Fruit fly (Drosophila melanogaster): ENCODE measurements around the gene AP-1gamma.

Gene AP-1gamma

dm6 chrX:9141219-9141618, 32.7 kb downstream of the AP-1gamma start (continued):
- peak; percentile 55 for TF ChIP-seq CG8359 (GFP tag; optimal IDR thresholded peaks at IDR 0.05; ENCODE audit: borderline replicate concordance)
- TF ChIP-seq ken (GFP tag; IDR thresholded peaks at IDR 0.05): peak; percentile 84
- TF ChIP-seq cg (GFP tag; optimal IDR thresholded peaks at IDR 0.05): no peak
- TF ChIP-seq CG6654 (GFP tag; optimal IDR thresholded peaks at IDR 0.05): no peak
- TF ChIP-seq TFAM (GFP tag; optimal IDR thresholded peaks at IDR 0.05): no peak
- TF ChIP-seq chn (GFP tag; optimal IDR thresholded peaks at IDR 0.05): peak; percentile 78
- TF ChIP-seq CG4282 (GFP tag; optimal IDR thresholded peaks at IDR 0.05): no peak
- no peak for TF ChIP-seq CG42726 (GFP tag; IDR thresholded peaks at IDR 0.05; ENCODE audit: partially characterized antibody)
- peak; percentile 68 to 77 for TF ChIP-seq Pdp1 (GFP tag; optimal IDR thresholded peaks at IDR 0.05)
- TF ChIP-seq dati (GFP tag; IDR thresholded peaks at IDR 0.05): peak; percentile 67
- no peak for TF ChIP-seq CG17186 (GFP tag; optimal IDR thresholded peaks at IDR 0.05)
- TF ChIP-seq jigr1 (GFP tag; IDR thresholded peaks at IDR 0.05): peak; percentile 75; the same call in 2 of the 3 replicates
- no peak for TF ChIP-seq sc (optimal IDR thresholded peaks at IDR 0.05)
- TF ChIP-seq sc (GFP tag; optimal IDR thresholded peaks at IDR 0.05): peak; percentile 40
- TF ChIP-seq CG10979 (tag; optimal IDR thresholded peaks at IDR 0.05): peak; percentile 76
- peak; percentile 63 for TF ChIP-seq Gsc (GFP tag; IDR thresholded peaks at IDR 0.05)
- TF ChIP-seq CG9437 (GFP tag; optimal IDR thresholded peaks at IDR 0.05): peak; percentile 19
- TF ChIP-seq CG6689 (GFP tag; IDR thresholded peaks at IDR 0.05): peak; percentile 82
- peak; percentile 71 for TF ChIP-seq Oli (tag; optimal IDR thresholded peaks at IDR 0.05)
- TF ChIP-seq Gug (GFP tag; IDR thresholded peaks at IDR 0.05): peak; percentile 91
- peak; percentile 85 for TF ChIP-seq Ptx1 (GFP tag; IDR thresholded peaks at IDR 0.05)
- TF ChIP-seq Doc3 (GFP tag; IDR thresholded peaks at IDR 0.05; ENCODE audit: partially characterized antibody): no peak
- TF ChIP-seq ab (GFP tag; optimal IDR thresholded peaks at IDR 0.05): peak; percentile 8
- TF ChIP-seq Ssrp (tag; optimal IDR thresholded peaks at IDR 0.05): peak; percentile 74
- TF ChIP-seq kni (GFP tag; optimal IDR thresholded peaks at IDR 0.05): peak; percentile 34
- peak; percentile 38; the same call in 1 of the 2 replicates for TF ChIP-seq CG11696 (GFP tag; IDR thresholded peaks at IDR 0.05)
- peak; percentile 54 for TF ChIP-seq gcm2 (GFP tag; optimal IDR thresholded peaks at IDR 0.05)
- peak; percentile 90 for TF ChIP-seq vvl (GFP tag; IDR thresholded peaks at IDR 0.05)
- no peak for TF ChIP-seq mld (GFP tag; IDR thresholded peaks at IDR 0.05; ENCODE audit: partially characterized antibody)
- peak; percentile 6 for TF ChIP-seq stwl (tag; optimal IDR thresholded peaks at IDR 0.05)
- TF ChIP-seq CG17912 (GFP tag; optimal IDR thresholded peaks at IDR 0.05): peak; percentile 22
- no peak for TF ChIP-seq CG7745 (tag; optimal IDR thresholded peaks at IDR 0.05)
- peak; percentile 75 for TF ChIP-seq CG9215 (GFP tag; IDR thresholded peaks at IDR 0.05)
- peak; percentile 93 for TF ChIP-seq Xrp1 (GFP tag; IDR thresholded peaks at IDR 0.05)
- TF ChIP-seq CG15479 (GFP tag; optimal IDR thresholded peaks at IDR 0.05): peak; percentile 25
- peak; percentile 9 for TF ChIP-seq tx (GFP tag; optimal IDR thresholded peaks at IDR 0.05)
- TF ChIP-seq CG5245 (GFP tag; optimal IDR thresholded peaks at IDR 0.05): peak; percentile 57
- TF ChIP-seq ham (GFP tag; IDR thresholded peaks at IDR 0.05): peak; percentile 55; the same call in 1 of the 2 replicates
- 0 out of 3 replicates have a peak, but pooled peaks have one; percentile 44 for TF ChIP-seq C15 (GFP tag; IDR thresholded peaks at IDR 0.05)
- peak; percentile 74 for TF ChIP-seq CG9727 (GFP tag; optimal IDR thresholded peaks at IDR 0.05)
- peak; percentile 13 for TF ChIP-seq CrebB (tag; optimal IDR thresholded peaks at IDR 0.05)
- TF ChIP-seq tup (GFP tag; optimal IDR thresholded peaks at IDR 0.05): no peak
- no peak for TF ChIP-seq Bteb2 (GFP tag; optimal IDR thresholded peaks at IDR 0.05)
- peak; percentile 10 for TF ChIP-seq pzg (GFP tag; optimal IDR thresholded peaks at IDR 0.05)
- TF ChIP-seq ind (GFP tag; optimal IDR thresholded peaks at IDR 0.05): peak; percentile 78
- TF ChIP-seq CG12071 (GFP tag; optimal IDR thresholded peaks at IDR 0.05): peak; percentile 64
- TF ChIP-seq Dref (GFP tag; IDR thresholded peaks at IDR 0.05): no peak
- peak; percentile 31 for TF ChIP-seq CG13894 (tag; optimal IDR thresholded peaks at IDR 0.05)
- peak; percentile 58 for TF ChIP-seq cwo (GFP tag; optimal IDR thresholded peaks at IDR 0.05)
- no peak for TF ChIP-seq CG10274 (GFP tag; optimal IDR thresholded peaks at IDR 0.05)
- peak; percentile 93 for TF ChIP-seq row (GFP tag; IDR thresholded peaks at IDR 0.05)
